Worm (Caenorhabditis elegans) whole organism, midembryonic: Measurements from ENCODE around the gene exc-7.

Experiments
- flt-1 ChIP-seq: fragments of 200-800 bp; sonication (Bioruptor generic); IDR thresholded peaks from 2 replicates; pipeline ENCODE4 v1.3.6; 2022; ENCODE audit warnings: missing genetic modification characterization, missing compliant biosample characterization
- klf-2 ChIP-seq: fragments of 200-800 bp; sonication (Bioruptor generic); conservative IDR thresholded peaks from 2 replicates; pipeline ENCODE4 v1.3.6; 2022; ENCODE audit warnings: missing genetic modification reagents, missing genetic modification characterization, missing compliant biosample characterization

ce11 chrII:9603419-9603818, 27.6 kb downstream of the exc-7 start:
- TF ChIP-seq klf-2 (GFP tag; lab: Robert Waterston, UW), result no peak
- no peak for TF ChIP-seq flt-1 (GFP tag; lab: Robert Waterston, UW)
